Worm (Caenorhabditis elegans): ENCODE results near the gene mkk-4.

mkk-4 gene

DNA sequence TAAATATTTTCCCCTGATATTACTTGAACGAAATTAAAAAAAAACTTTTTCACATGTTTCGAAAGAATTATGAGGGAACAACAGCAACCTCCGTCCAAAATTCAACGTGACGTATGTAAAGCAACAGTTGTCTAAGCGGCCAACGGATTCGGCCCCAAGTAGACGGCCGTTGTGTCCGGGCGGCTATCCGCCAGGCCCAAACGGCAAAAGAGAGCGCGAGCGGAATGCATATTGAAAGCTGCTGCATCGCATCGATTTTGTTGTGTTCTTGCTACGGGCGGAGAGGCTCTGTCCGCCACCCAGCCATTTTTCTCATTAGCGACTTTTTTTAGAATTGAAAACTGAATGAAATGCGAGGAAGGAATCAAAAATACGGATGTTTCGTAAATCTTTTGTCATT is 51.6 kb downstream of the mkk-4 start:
- TF ChIP-seq F16B12.6 (tag; optimal IDR thresholded peaks at IDR 0.05) (no peak), lin-14 (GFP tag; optimal IDR thresholded peaks at IDR 0.05) (peak; percentile 18), rnt-1 (tag; optimal IDR thresholded peaks at IDR 0.05) (no peak), C16A3.4 (tag; optimal IDR thresholded peaks at IDR 0.05) (no peak)

Data from whole organism, L1 larva.